Worm (Caenorhabditis elegans) whole organism, midembryonic: ENCODE data around the gene lelo-2.

Source experiments
- T22C8.4 ChIP-seq: fragments of 200-800 bp; sonication (Bioruptor generic); IDR thresholded peaks from 2 replicates; pipeline ENCODE4 v1.3.6; 2022; ENCODE audit warnings: missing genetic modification characterization, missing compliant biosample characterization
- klf-2 ChIP-seq: fragments of 200-800 bp; sonication (Bioruptor generic); conservative IDR thresholded peaks from 2 replicates; pipeline ENCODE4 v1.3.6; 2022; ENCODE audit warnings: missing genetic modification reagents, missing genetic modification characterization, missing compliant biosample characterization
- ztf-29 ChIP-seq: fragments of 200-800 bp; sonication (Bioruptor generic); IDR thresholded peaks from 2 replicates; pipeline ENCODE4 v1.3.6; 2022; ENCODE audit warnings: missing genetic modification reagents, missing genetic modification characterization, missing compliant biosample characterization

DNA sequence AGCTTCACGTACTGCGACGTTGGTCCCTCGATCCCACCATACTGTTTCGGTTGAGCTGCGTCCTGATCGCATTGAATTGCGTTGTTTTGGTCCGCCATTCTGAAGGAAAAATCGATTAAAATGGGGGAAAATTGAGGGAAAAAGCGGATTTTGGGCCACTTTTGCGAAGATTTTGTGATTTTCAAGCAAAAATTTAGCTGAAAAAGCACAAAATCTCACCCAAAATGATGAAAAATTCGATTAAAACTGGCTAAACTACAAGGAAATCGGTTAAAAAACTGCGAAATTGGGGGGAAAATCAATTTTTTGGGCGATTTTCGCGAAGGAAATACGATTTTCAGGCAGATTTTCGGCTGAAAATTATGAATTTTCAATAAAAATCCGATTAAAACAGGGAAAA, 9.9 kb downstream of the lelo-2 start, which contains the start of gene elc-1:
- TF ChIP-seq ztf-29 (no peak), klf-2 (no peak), T22C8.4 (GFP tag; lab: Robert Waterston, UW) (no peak)
